Worm (Caenorhabditis elegans) whole organism, early embryonic: Measurements from ENCODE around the gene T04B2.3.

ENCODE experiments used
- B0310.2 ChIP-seq: sonication (generic microtip); optimal IDR thresholded peaks from 2 replicates; lab custom pipeline; 2016; ENCODE audit warnings: mild to moderate bottlenecking, missing genetic modification characterization, missing compliant biosample characterization
- F13C5.2 ChIP-seq: sonication (generic microtip); optimal IDR thresholded peaks from 2 replicates; lab custom pipeline; 2017; ENCODE audit warnings: mild to moderate bottlenecking, missing genetic modification characterization, inconsistent platforms, missing compliant biosample characterization
- aly-1 ChIP-seq: sonication (generic microtip); optimal IDR thresholded peaks from 2 replicates; lab custom pipeline; 2016; ENCODE audit warnings: missing genetic modification characterization, missing compliant biosample characterization
- ama-1 ChIP-seq: fragments of 150-350 bp; optimal IDR thresholded peaks from 2 replicates; lab custom pipeline; 2014
- ceh-13 ChIP-seq: fragments of 200-800 bp; sonication (Bioruptor generic); optimal IDR thresholded peaks from 2 replicates; lab custom pipeline; 2018; ENCODE audit warnings: mild to moderate bottlenecking, missing genetic modification characterization, missing compliant biosample characterization
- flt-1 ChIP-seq: fragments of 200-800 bp; sonication (Bioruptor generic); IDR thresholded peaks from 2 replicates; pipeline ENCODE4 v1.3.6; 2022; ENCODE audit warnings: missing genetic modification characterization, missing compliant biosample characterization
- hmbx-1 ChIP-seq: sonication (generic microtip); optimal IDR thresholded peaks from 2 replicates; lab custom pipeline; 2016; ENCODE audit warnings: mild to moderate bottlenecking, missing genetic modification characterization, missing compliant biosample characterization
- hmg-4 ChIP-seq: fragments of 200-800 bp; sonication (Bioruptor generic); optimal IDR thresholded peaks from 2 replicates; lab custom pipeline; 2018; ENCODE audit warnings: mild to moderate bottlenecking, missing genetic modification characterization, missing compliant biosample characterization
- pes-1 ChIP-seq: fragments of 200-800 bp; sonication (Bioruptor generic); IDR thresholded peaks from 2 replicates; pipeline ENCODE4 v1.3.6; 2022; ENCODE audit warnings: missing genetic modification reagents, missing genetic modification characterization, missing compliant biosample characterization
- scrt-1 ChIP-seq: fragments of 200-800 bp; sonication (Bioruptor generic); IDR thresholded peaks from 2 replicates; pipeline ENCODE4 v1.3.6; 2022; ENCODE audit warnings: missing genetic modification characterization, missing compliant biosample characterization
- tbx-11 ChIP-seq: fragments of 200-800 bp; sonication (Bioruptor generic); IDR thresholded peaks from 2 replicates; pipeline ENCODE4 v1.3.6; 2022; ENCODE audit warnings: missing genetic modification characterization, missing compliant biosample characterization
- tbx-37 ChIP-seq: fragments of 200-800 bp; sonication (Bioruptor generic); conservative IDR thresholded peaks from 2 replicates; pipeline ENCODE4 v1.3.6; 2022; ENCODE audit warnings: missing genetic modification reagents, missing genetic modification characterization, missing compliant biosample characterization
- tra-4 ChIP-seq: sonication (generic microtip); optimal IDR thresholded peaks from 2 replicates; lab custom pipeline; 2017; ENCODE audit warnings: missing genetic modification characterization, missing compliant biosample characterization

DNA sequence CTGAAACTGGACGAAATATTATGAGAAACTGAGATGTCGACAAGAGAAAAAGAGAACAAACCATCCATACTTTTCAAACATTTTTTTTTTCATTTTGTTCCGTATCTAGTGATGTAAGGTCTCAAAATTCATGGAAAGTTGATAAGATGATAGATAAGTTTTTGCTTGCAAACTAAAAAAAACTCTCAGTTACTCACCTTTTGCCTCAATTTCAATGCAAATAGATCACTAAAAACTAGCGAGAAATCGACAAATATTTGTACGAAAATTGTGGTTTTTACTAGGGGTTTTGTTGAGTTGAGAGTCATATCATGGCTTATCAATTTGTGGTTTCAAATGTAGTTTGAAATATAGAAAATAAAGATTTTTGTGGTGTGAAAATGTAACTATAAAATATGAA, 13.6 kb downstream of the T04B2.3 start:
- no peak for TF ChIP-seq ama-1 (lab: Kevin White, UChicago)
- no peak for TF ChIP-seq hmbx-1
- no peak for TF ChIP-seq flt-1 (GFP tag; lab: Robert Waterston, UW)
- no peak for TF ChIP-seq B0310.2 (tag; lab: Kevin White, UChicago)
- no peak for TF ChIP-seq tbx-11 (GFP tag; lab: Robert Waterston, UW)
- TF ChIP-seq F13C5.2 (tag; lab: Kevin White, UChicago), result no peak
- TF ChIP-seq ceh-13 (GFP tag; lab: Kevin White, UChicago), result no peak
- no peak for TF ChIP-seq hmg-4 (GFP tag; lab: Kevin White, UChicago)
- TF ChIP-seq scrt-1 (GFP tag; lab: Robert Waterston, UW), result no peak
- no peak for TF ChIP-seq pes-1 (GFP tag; lab: Robert Waterston, UW)
- TF ChIP-seq aly-1, result no peak
- TF ChIP-seq tbx-37 (GFP tag; lab: Robert Waterston, UW), result no peak
- no peak for TF ChIP-seq tra-4
